Fruit fly (Drosophila melanogaster): ENCODE measurements around the gene Neb-cGP.

Neb-cGP gene

dm6 chrX:10478443-10479368 is 18.2 kb downstream of the Neb-cGP start, which contains the start of the genes CG2887 and PPP4R2r (continued):
- no peak for TF ChIP-seq Bteb2 (GFP tag; optimal IDR thresholded peaks at IDR 0.05)
- TF ChIP-seq esg (GFP tag; conservative IDR thresholded peaks at IDR 0.05) = no peak
- no peak for TF ChIP-seq tup (GFP tag; optimal IDR thresholded peaks at IDR 0.05)
- TF ChIP-seq lmd (GFP tag; IDR thresholded peaks at IDR 0.05) = no peak
- no peak for TF ChIP-seq CG18476 (GFP tag; optimal IDR thresholded peaks at IDR 0.05)
- no peak for TF ChIP-seq mirr (GFP tag; optimal IDR thresholded peaks at IDR 0.05)
- TF ChIP-seq grn (GFP tag; optimal IDR thresholded peaks at IDR 0.05) = no peak
- no peak for TF ChIP-seq Hr3 (GFP tag; optimal IDR thresholded peaks at IDR 0.05)
- TF ChIP-seq Dip2 (GFP tag; IDR thresholded peaks at IDR 0.05) = no peak
- TF ChIP-seq CTCF (GFP tag; optimal IDR thresholded peaks at IDR 0.05) = no peak
- TF ChIP-seq CG2199 (GFP tag; IDR thresholded peaks at IDR 0.05) = no peak
- no peak for TF ChIP-seq tll (GFP tag; optimal IDR thresholded peaks at IDR 0.05)
- no peak for TF ChIP-seq caup (GFP tag; optimal IDR thresholded peaks at IDR 0.05; ENCODE audit: severe bottlenecking)
- no peak for TF ChIP-seq HHEX (GFP tag; optimal IDR thresholded peaks at IDR 0.05)
- no peak for TF ChIP-seq Bdp1 (GFP tag; optimal IDR thresholded peaks at IDR 0.05)
- no peak for TF ChIP-seq CG6813 (GFP tag; optimal IDR thresholded peaks at IDR 0.05)
- TF ChIP-seq CG18619 (GFP tag; optimal IDR thresholded peaks at IDR 0.05) = no peak
- TF ChIP-seq CG12744 (GFP tag; optimal IDR thresholded peaks at IDR 0.05) = peak; percentile 7
- TF ChIP-seq shn (GFP tag; optimal IDR thresholded peaks at IDR 0.05) = no peak
- TF ChIP-seq CG12391 (tag; optimal IDR thresholded peaks at IDR 0.05) = peak; percentile 14
- no peak for TF ChIP-seq CG14050 (GFP tag; IDR thresholded peaks at IDR 0.05)
- no peak for TF ChIP-seq nerfin-1 (tag; optimal IDR thresholded peaks at IDR 0.05)
- no peak for TF ChIP-seq CG31224 (GFP tag; IDR thresholded peaks at IDR 0.05)
- no peak for TF ChIP-seq YL-1 (GFP tag; optimal IDR thresholded peaks at IDR 0.05)
- TF ChIP-seq CG3281 (GFP tag; optimal IDR thresholded peaks at IDR 0.05) = no peak
- TF ChIP-seq bowl (GFP tag; IDR thresholded peaks at IDR 0.05) = no peak
- TF ChIP-seq CG7839 (tag; optimal IDR thresholded peaks at IDR 0.05) = no peak
- no peak for TF ChIP-seq CG2678 (tag; optimal IDR thresholded peaks at IDR 0.05)
- peak; percentile 82 for TF ChIP-seq Doc3 (GFP tag; IDR thresholded peaks at IDR 0.05; ENCODE audit: partially characterized antibody)
- TF ChIP-seq ftz-f1 (GFP tag; optimal IDR thresholded peaks at IDR 0.05) = peak; percentile 28
- no peak for TF ChIP-seq Nf-YB (GFP tag; optimal IDR thresholded peaks at IDR 0.05)
- no peak for TF ChIP-seq CG32532 (GFP tag; IDR thresholded peaks at IDR 0.05)
- TF ChIP-seq CG11456 (GFP tag; IDR thresholded peaks at IDR 0.05) = no peak
- no peak for TF ChIP-seq Dfd (GFP tag; optimal IDR thresholded peaks at IDR 0.05)
- no peak for TF ChIP-seq nau (GFP tag; optimal IDR thresholded peaks at IDR 0.05)
- TF ChIP-seq CG31365 (tag; optimal IDR thresholded peaks at IDR 0.05) = no peak
- TF ChIP-seq Ssrp (tag; optimal IDR thresholded peaks at IDR 0.05) = no peak
- TF ChIP-seq CG3726 (GFP tag; IDR thresholded peaks at IDR 0.05) = no peak
- peak; percentile 66 for TF ChIP-seq CG10267 (tag; optimal IDR thresholded peaks at IDR 0.05)
- TF ChIP-seq Max (GFP tag; optimal IDR thresholded peaks at IDR 0.05) = no peak
- TF ChIP-seq Mad (GFP tag; optimal IDR thresholded peaks at IDR 0.05) = no peak
- TF ChIP-seq Lpt (GFP tag; optimal IDR thresholded peaks at IDR 0.05) = no peak
- TF ChIP-seq Antp (GFP tag; optimal IDR thresholded peaks at IDR 0.05) = no peak
- no peak for TF ChIP-seq H15 (GFP tag; IDR thresholded peaks at IDR 0.05)
- no peak for TF ChIP-seq CkIIα-i1 (GFP tag; IDR thresholded peaks at IDR 0.05)
- no peak for TF ChIP-seq CG4424 (GFP tag; optimal IDR thresholded peaks at IDR 0.05)
- TF ChIP-seq CG17802 (tag; optimal IDR thresholded peaks at IDR 0.05) = no peak
- TF ChIP-seq Scr (GFP tag; IDR thresholded peaks at IDR 0.05; ENCODE audit: partially characterized antibody) = peak; percentile 86
- TF ChIP-seq E2f2 (GFP tag; IDR thresholded peaks at IDR 0.05) = peak; percentile 97
- no peak for TF ChIP-seq CG8924 (tag; optimal IDR thresholded peaks at IDR 0.05)
